Worm (Caenorhabditis elegans) whole organism, L4/young adult: ENCODE results near the gene lipl-8.

Experiments
- dao-5 ChIP-seq: sonication (generic microtip); optimal IDR thresholded peaks from 2 replicates; lab custom pipeline; 2016; ENCODE audit warnings: missing genotype, missing genetic modification characterization, moderate library complexity, missing compliant biosample characterization
- him-1 ChIP-seq: sonication (generic microtip); optimal IDR thresholded peaks from 2 replicates; lab custom pipeline; 2016; ENCODE audit warnings: missing genotype, missing genetic modification reagents, missing genetic modification characterization, missing compliant biosample characterization

DNA sequence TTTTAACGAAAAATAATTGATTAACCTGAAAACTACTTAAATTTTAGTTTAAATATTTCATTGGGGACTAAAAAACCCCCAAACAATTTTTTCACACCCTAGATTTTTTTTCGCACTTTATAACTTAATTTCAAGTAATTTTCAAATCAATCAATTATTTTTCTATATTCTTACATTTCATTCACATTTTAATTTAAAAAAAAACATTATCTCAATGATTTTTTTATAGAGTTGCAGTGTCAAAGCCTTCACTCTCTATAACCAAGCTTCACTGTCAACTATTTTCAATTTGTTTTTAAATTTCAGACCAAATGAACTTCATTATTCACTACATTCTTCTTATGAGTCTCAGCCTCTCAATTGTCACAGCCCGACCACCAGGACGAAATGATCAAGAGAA, 21.9 kb downstream of the lipl-8 start, which contains the start of gene Y50E8A.1:
- TF ChIP-seq him-1 (tag; lab: Kevin White, UChicago) (no peak), dao-5 (tag; lab: Kevin White, UChicago) (no peak)
